Worm (Caenorhabditis elegans): ENCODE measurements around the gene ZK287.9.

DNA sequence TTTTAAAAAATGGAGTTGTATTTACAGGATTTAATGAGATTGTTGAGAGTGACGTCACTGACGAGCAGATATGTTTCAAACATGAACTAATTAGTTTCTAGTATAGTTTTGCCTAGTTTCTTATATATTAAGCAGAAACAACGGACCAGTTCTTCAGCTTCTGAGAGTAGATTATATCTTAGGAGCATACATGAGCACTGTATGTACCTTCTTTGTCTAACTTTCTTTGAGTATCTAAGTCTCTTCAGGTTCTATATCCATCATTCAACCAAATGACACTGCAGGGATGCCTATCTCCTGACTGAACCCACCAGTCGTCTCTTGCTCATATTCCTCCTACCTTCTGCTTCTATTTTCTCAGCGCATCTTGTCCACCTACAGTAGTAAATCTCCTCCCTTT lies 17.6 kb downstream of the ZK287.9 start, which contains the start of gene her-1:
- no peak for TF ChIP-seq him-1 (tag; optimal IDR thresholded peaks at IDR 0.05)
- no peak for TF ChIP-seq dao-5 (tag; optimal IDR thresholded peaks at IDR 0.05)
- no peak for TF ChIP-seq W03F9.2 (tag; optimal IDR thresholded peaks at IDR 0.05)
